Worm (Caenorhabditis elegans) whole organism, L4 larva: ENCODE data around the gene T02H6.7.

ENCODE experiments used
- D1046.2 ChIP-seq: fragments of 200-800 bp; sonication (Bioruptor generic); IDR thresholded peaks from 2 replicates; pipeline ENCODE4 v1.3.6; 2022; ENCODE audit warnings: missing genetic modification characterization, missing compliant biosample characterization
- F26F4.8 ChIP-seq: fragments of 200-800 bp; sonication (Bioruptor generic); conservative IDR thresholded peaks from 2 replicates; pipeline ENCODE4 v1.3.6; 2022; ENCODE audit warnings: missing genetic modification characterization, missing compliant biosample characterization
- F44E2.7 ChIP-seq: fragments of 200-800 bp; sonication (Bioruptor generic); IDR thresholded peaks from 2 replicates; pipeline ENCODE4 v2.1.2; 2022; ENCODE audit warnings: missing genetic modification characterization, missing compliant biosample characterization
- T20F7.1 ChIP-seq: fragments of 200-800 bp; sonication (Bioruptor generic); optimal IDR thresholded peaks from 2 replicates; lab custom pipeline; 2018; ENCODE audit warnings: mild to moderate bottlenecking, missing genetic modification characterization, missing compliant biosample characterization
- T26A8.4 ChIP-seq: fragments of 200-800 bp; sonication (Bioruptor generic); IDR thresholded peaks from 2 replicates; pipeline ENCODE4 v1.3.6; 2022; ENCODE audit warnings: missing genetic modification characterization, missing compliant biosample characterization
- Y105C5A.15 ChIP-seq: fragments of 200-800 bp; sonication (Bioruptor generic); IDR thresholded peaks from 2 replicates; pipeline ENCODE4 v1.3.6; 2022; ENCODE audit warnings: missing genetic modification characterization, missing compliant biosample characterization
- Y48G9A.11 ChIP-seq: fragments of 200-800 bp; sonication (Bioruptor generic); IDR thresholded peaks from 2 replicates; pipeline ENCODE4 v1.3.6; 2022; ENCODE audit warnings: missing genetic modification reagents, missing genetic modification characterization, missing compliant biosample characterization
- Y75B8A.6 ChIP-seq: fragments of 200-800 bp; sonication (Bioruptor generic); IDR thresholded peaks from 2 replicates; pipeline ENCODE4 v1.3.6; 2022; ENCODE audit warnings: missing genetic modification reagents, missing genetic modification characterization, missing compliant biosample characterization
- ama-1 ChIP-seq: fragments of 150-350 bp; optimal IDR thresholded peaks from 2 replicates; lab custom pipeline; 2014; ENCODE audit warnings: inconsistent platforms, mixed read lengths
- arid-1 ChIP-seq: fragments of 200-800 bp; sonication (Bioruptor generic); conservative IDR thresholded peaks from 2 replicates; pipeline ENCODE4 v1.3.6; 2022; ENCODE audit warnings: missing genetic modification reagents, missing genetic modification characterization, missing compliant biosample characterization
- attf-4 ChIP-seq: sonication (generic microtip); optimal IDR thresholded peaks from 3 replicates; lab custom pipeline; 2017; ENCODE audit warnings: missing biosample characterization, missing genetic modification characterization
- ceh-44 ChIP-seq: fragments of 200-800 bp; sonication (Bioruptor generic); IDR thresholded peaks from 2 replicates; pipeline ENCODE4 v1.3.6; 2022; ENCODE audit warnings: missing genetic modification reagents, missing genetic modification characterization, missing compliant biosample characterization
- ceh-62 ChIP-seq: sonication (generic microtip); optimal IDR thresholded peaks from 2 replicates; lab custom pipeline; 2017; ENCODE audit warnings: missing biosample characterization, missing genetic modification characterization
- cey-2 ChIP-seq: sonication (generic microtip); optimal IDR thresholded peaks from 3 replicates; lab custom pipeline; 2017; ENCODE audit warnings: missing genetic modification characterization, mild to moderate bottlenecking, missing compliant biosample characterization, antibody characterized with exemption, borderline replicate concordance; ENCODE audit not compliant: insufficient read depth
- daf-16 ChIP-seq, 3 experiments: sonication (generic microtip); optimal IDR thresholded peaks; 2 replicates each; lab custom pipeline; 2016 to 2017; ENCODE audit warnings: missing genetic modification characterization in 3 of 3, missing genetic modification reagents in 3 of 3, mild to moderate bottlenecking in 2 of 3, missing compliant biosample characterization in 2 of 3, missing biosample characterization in 1 of 3, moderate library complexity in 1 of 3
- dmd-6 ChIP-seq: fragments of 200-800 bp; sonication (Bioruptor generic); IDR thresholded peaks from 2 replicates; pipeline ENCODE4 v1.3.6; 2022; ENCODE audit warnings: missing genetic modification reagents, missing genetic modification characterization, missing compliant biosample characterization
- dmd-8 ChIP-seq: fragments of 200-800 bp; sonication (Bioruptor generic); IDR thresholded peaks from 2 replicates; pipeline ENCODE4 v1.3.6; 2022; ENCODE audit warnings: missing genetic modification characterization, missing compliant biosample characterization
- egl-43 ChIP-seq: fragments of 200-800 bp; sonication (Bioruptor generic); IDR thresholded peaks from 2 replicates; pipeline ENCODE4 v1.3.6; 2022; ENCODE audit warnings: missing genetic modification reagents, missing genetic modification characterization, missing compliant biosample characterization
- hif-1 ChIP-seq, 2 experiments: sonication (generic microtip); optimal IDR thresholded peaks; 2 replicates each; lab custom pipeline; 2016 to 2017; ENCODE audit warnings: missing compliant biosample characterization in 2 of 2, missing genetic modification characterization in 2 of 2, missing genetic modification reagents in 2 of 2, missing genotype in 2 of 2, mild to moderate bottlenecking in 1 of 2
- lim-7 ChIP-seq: fragments of 200-800 bp; sonication (Bioruptor generic); IDR thresholded peaks from 2 replicates; pipeline ENCODE4 v1.3.6; 2022; ENCODE audit warnings: missing genetic modification characterization, missing compliant biosample characterization
- madf-5 ChIP-seq, 2 experiments: fragments of 200-800 bp; sonication (Bioruptor generic); IDR thresholded peaks; 2 replicates each; pipeline ENCODE4 v1.3.6; 2022; ENCODE audit warnings: missing compliant biosample characterization in 2 of 2, missing genetic modification characterization in 2 of 2
- madf-9 ChIP-seq: fragments of 200-800 bp; sonication (Bioruptor generic); conservative IDR thresholded peaks from 2 replicates; pipeline ENCODE4 v1.3.6; 2022; ENCODE audit warnings: missing genetic modification reagents, missing genetic modification characterization, missing compliant biosample characterization
- mdt-29 ChIP-seq: fragments of 200-800 bp; sonication (Bioruptor generic); IDR thresholded peaks from 2 replicates; pipeline ENCODE4 v1.3.6; 2022; ENCODE audit warnings: missing genetic modification reagents, missing genetic modification characterization, missing compliant biosample characterization
- mxl-2 ChIP-seq: fragments of 200-800 bp; sonication (Bioruptor generic); conservative IDR thresholded peaks from 2 replicates; pipeline ENCODE4 v1.3.6; 2022; ENCODE audit warnings: missing genetic modification reagents, missing genetic modification characterization, missing compliant biosample characterization
- nhr-11 ChIP-seq: fragments of 150-350 bp; optimal IDR thresholded peaks from 2 replicates; lab custom pipeline; 2014; ENCODE audit warnings: missing biosample characterization, missing genetic modification characterization
- nhr-42 ChIP-seq: fragments of 200-800 bp; sonication (Bioruptor generic); IDR thresholded peaks from 2 replicates; pipeline ENCODE4 v1.3.6; 2022; ENCODE audit warnings: missing genetic modification characterization, missing compliant biosample characterization
- nhr-6 ChIP-seq: fragments of 150-350 bp; optimal IDR thresholded peaks from 2 replicates; lab custom pipeline; 2014; ENCODE audit warnings: missing biosample characterization, missing genetic modification characterization
- saeg-2 ChIP-seq: fragments of 200-800 bp; sonication (Bioruptor generic); IDR thresholded peaks from 2 replicates; pipeline ENCODE4 v1.3.6; 2022; ENCODE audit warnings: missing genetic modification reagents, missing genetic modification characterization, missing compliant biosample characterization
- set-16 ChIP-seq: fragments of 200-800 bp; sonication (Bioruptor generic); IDR thresholded peaks from 2 replicates; pipeline ENCODE4 v1.3.6; 2022; ENCODE audit warnings: missing genetic modification reagents, missing genetic modification characterization, missing compliant biosample characterization
- snpc-1.2 ChIP-seq: fragments of 200-800 bp; sonication (Bioruptor generic); IDR thresholded peaks from 2 replicates; pipeline ENCODE4 v1.3.6; 2022; ENCODE audit warnings: missing genetic modification reagents, missing genetic modification characterization, missing compliant biosample characterization
- tra-1 ChIP-seq: fragments of 200-800 bp; sonication (Bioruptor generic); IDR thresholded peaks from 2 replicates; pipeline ENCODE4 v1.3.6; 2022; ENCODE audit warnings: missing genetic modification reagents, missing genetic modification characterization, missing compliant biosample characterization
- vab-7 ChIP-seq: fragments of 200-800 bp; sonication (Bioruptor generic); IDR thresholded peaks from 2 replicates; pipeline ENCODE4 v1.3.6; 2022; ENCODE audit warnings: missing genetic modification reagents, missing genetic modification characterization, missing compliant biosample characterization
- zfp-3 ChIP-seq: fragments of 200-800 bp; sonication (Bioruptor generic); conservative IDR thresholded peaks from 2 replicates; pipeline ENCODE4 v1.3.6; 2022; ENCODE audit warnings: missing genetic modification reagents, missing genetic modification characterization, missing compliant biosample characterization

T02H6.7 gene

ce11 chrII:696776-697532 is 14.5 kb downstream of the T02H6.7 start:
- TF ChIP-seq zfp-3 (GFP tag; lab: Robert Waterston, UW) (0 out of 2 replicates have a peak, but pooled peaks have one; percentile 20), ceh-44 (peak; percentile 63; the same call in 1 of the 2 replicates), tra-1 (GFP tag; lab: Robert Waterston, UW) (0 out of 2 replicates have a peak, but pooled peaks have one; percentile 7), snpc-1.2 (0 out of 2 replicates have a peak, but pooled peaks have one; percentile 36), arid-1 (GFP tag; lab: Robert Waterston, UW) (peak; percentile 54; the same call in 1 of the 2 replicates), F44E2.7 (GFP tag; lab: Robert Waterston, UW) (peak; percentile 83), set-16 (GFP tag; lab: Robert Waterston, UW) (peak; percentile 91), Y105C5A.15 (GFP tag; lab: Robert Waterston, UW) (peak; percentile 77; the same call in 1 of the 2 replicates), madf-9 (GFP tag; lab: Robert Waterston, UW) (peak; percentile 69), Y48G9A.11 (GFP tag; lab: Robert Waterston, UW) (peak; percentile 17; the same call in 1 of the 2 replicates), dmd-6 (GFP tag; lab: Robert Waterston, UW) (peak; percentile 16; the same call in 1 of the 2 replicates), mdt-29 (GFP tag; lab: Robert Waterston, UW) (peak; percentile 55; the same call in 1 of the 2 replicates), madf-5 (GFP tag; IDR thresholded peaks at IDR 0.05; lab: Robert Waterston, UW) (peak; percentile 81 to 89; a peak in 3 of 4 replicates), lim-7 (GFP tag; lab: Robert Waterston, UW) (peak; percentile 87), D1046.2 (GFP tag; lab: Robert Waterston, UW) (peak; percentile 77; the same call in 1 of the 2 replicates), Y75B8A.6 (GFP tag; lab: Robert Waterston, UW) (peak; percentile 59; the same call in 1 of the 2 replicates), T26A8.4 (GFP tag; lab: Robert Waterston, UW) (peak; percentile 53; the same call in 1 of the 2 replicates), egl-43 (GFP tag; lab: Robert Waterston, UW) (peak; percentile 75), F26F4.8 (GFP tag; lab: Robert Waterston, UW) (peak; percentile 85; the same call in 1 of the 2 replicates), mxl-2 (GFP tag; lab: Robert Waterston, UW) (peak; percentile 50; the same call in 1 of the 2 replicates), nhr-42 (GFP tag; lab: Robert Waterston, UW) (peak; percentile 64; the same call in 1 of the 2 replicates), dmd-8 (peak; percentile 73; the same call in 1 of the 2 replicates)
- TF ChIP-seq, all 104 proteins: peak for 22; not testable (repeated sequence) for 82

ce11 chrII:698453-698852 is 16.0 kb downstream of the T02H6.7 start:
- TF ChIP-seq egl-43 (GFP tag; lab: Robert Waterston, UW) (peak; percentile 59; the same call in 1 of the 2 replicates), set-16 (GFP tag; lab: Robert Waterston, UW) (peak; percentile 73), D1046.2 (GFP tag; lab: Robert Waterston, UW) (0 out of 2 replicates have a peak, but pooled peaks have one; percentile 12), saeg-2 (GFP tag; lab: Robert Waterston, UW) (0 out of 2 replicates have a peak, but pooled peaks have one; percentile 33), dmd-8 (peak; percentile 44; the same call in 1 of the 2 replicates), lim-7 (GFP tag; lab: Robert Waterston, UW) (peak; percentile 42; the same call in 1 of the 2 replicates), ceh-44 (0 out of 2 replicates have a peak, but pooled peaks have one; percentile 13)

ce11 chrII:701025-701370 is 18.6 kb downstream of the T02H6.7 start, which contains the start of gene T02H6.11:
T02H6.11 (minus strand) TSS chrII:701125.
- no peak for TF ChIP-seq vab-7 (GFP tag; lab: Robert Waterston, UW)
- no peak for TF ChIP-seq ama-1

- TF ChIP-seq Y48G9A.11 (GFP tag; lab: Robert Waterston, UW) (0 out of 2 replicates have a peak, but pooled peaks have one; percentile 19), attf-4 (tag; lab: Kevin White, UChicago) (no peak), ceh-62 (tag; lab: Kevin White, UChicago) (no peak), nhr-6 (tag; lab: Kevin White, UChicago) (no peak), hif-1 (tag; optimal IDR thresholded peaks at IDR 0.05; lab: Kevin White, UChicago) (no peak), daf-16 (GFP tag; optimal IDR thresholded peaks at IDR 0.05; lab: Kevin White, UChicago) (no peak), daf-16 (tag; optimal IDR thresholded peaks at IDR 0.05; lab: Kevin White, UChicago) (peak; percentile 3), cey-2 (tag; lab: Kevin White, UChicago) (no peak), nhr-11 (no peak), T20F7.1 (peak; percentile 93)
These were observed 19.1 kb downstream of the T02H6.7 start, which contains the start of gene thoc-1 for ce11 chrII:701371-702139. thoc-1 (plus strand) TSS chrII:702107.
